Worm (Caenorhabditis elegans): Measurements from ENCODE around the gene nhr-84.

Gene nhr-84

DNA sequence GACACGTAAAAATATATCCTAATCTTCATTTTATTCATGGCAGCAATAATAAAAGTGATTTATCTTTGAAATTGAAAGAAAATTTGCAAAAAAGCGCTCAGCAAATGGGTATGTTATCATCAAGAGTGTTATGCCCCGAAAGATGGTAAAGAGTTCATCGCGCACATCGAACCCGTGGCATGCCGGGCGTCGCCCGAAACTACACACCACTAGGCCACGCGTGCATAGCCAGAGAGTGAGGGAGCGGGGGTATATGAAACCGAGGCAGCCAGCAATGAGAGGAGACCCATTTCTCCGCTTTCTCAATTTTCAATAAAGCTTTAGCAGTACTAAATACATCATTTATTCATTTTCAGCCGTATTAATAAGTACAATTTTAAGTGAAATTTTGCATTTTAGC lies 5.6 kb downstream of the nhr-84 start (continued):
- peak; percentile 22 to 85 (median 71) for TF ChIP-seq ceh-82 (tag; optimal IDR thresholded peaks at IDR 0.05)
- no peak for TF ChIP-seq ama-1 (optimal IDR thresholded peaks at IDR 0.05)
- TF ChIP-seq lin-15B (tag; optimal IDR thresholded peaks at IDR 0.05) = no peak
- peak; percentile 38 for TF ChIP-seq isw-1 (GFP tag; IDR thresholded peaks at IDR 0.05)
- TF ChIP-seq zag-1 (tag; optimal IDR thresholded peaks at IDR 0.05) = no peak
- TF ChIP-seq snu-23 (GFP tag; optimal IDR thresholded peaks at IDR 0.05) = peak; percentile 81
- peak; percentile 24 for TF ChIP-seq sox-4 (tag; optimal IDR thresholded peaks at IDR 0.05)
- TF ChIP-seq unc-86 (tag; optimal IDR thresholded peaks at IDR 0.05) = peak; percentile 52
- TF ChIP-seq nhr-71 (tag; optimal IDR thresholded peaks at IDR 0.05) = peak; percentile 76
- peak in 1 of 2 experiments; percentile 76 for TF ChIP-seq mdl-1 (tag; optimal IDR thresholded peaks at IDR 0.05)
- TF ChIP-seq dsc-1 (tag; optimal IDR thresholded peaks at IDR 0.05) = peak; percentile 71
- peak; percentile 38 to 64 (median 51) for TF ChIP-seq dpl-1 (GFP tag; optimal IDR thresholded peaks at IDR 0.05)
- TF ChIP-seq ceh-8 (GFP tag; optimal IDR thresholded peaks at IDR 0.05) = peak; percentile 57
- TF ChIP-seq Y116A8C.19 (tag; optimal IDR thresholded peaks at IDR 0.05; ENCODE audit: borderline replicate concordance) = no peak
- peak; percentile 8 for TF ChIP-seq ztf-4 (tag; optimal IDR thresholded peaks at IDR 0.05)
- peak; percentile 22 for TF ChIP-seq sup-37 (GFP tag; optimal IDR thresholded peaks at IDR 0.05)
- no peak for TF ChIP-seq nhr-11 (tag; optimal IDR thresholded peaks at IDR 0.05)
- peak; percentile 41 for TF ChIP-seq irx-1 (tag; optimal IDR thresholded peaks at IDR 0.05)
- TF ChIP-seq aly-2 (tag; optimal IDR thresholded peaks at IDR 0.05) = peak; percentile 44
- peak; percentile 52 for TF ChIP-seq egl-13 (tag; optimal IDR thresholded peaks at IDR 0.05)
- TF ChIP-seq nhr-19 (GFP tag; conservative IDR thresholded peaks at IDR 0.05) = peak; percentile 66
- TF ChIP-seq lin-39 (tag; optimal IDR thresholded peaks at IDR 0.05) = no peak
- TF ChIP-seq nhr-85 (tag) = peak; percentile 79
- peak; percentile 42; the same call in 1 of the 2 replicates for TF ChIP-seq mab-9 (GFP tag; IDR thresholded peaks at IDR 0.05)
- TF ChIP-seq lin-35 (GFP tag; optimal IDR thresholded peaks at IDR 0.05) = peak; percentile 52 to 82

DNA sequence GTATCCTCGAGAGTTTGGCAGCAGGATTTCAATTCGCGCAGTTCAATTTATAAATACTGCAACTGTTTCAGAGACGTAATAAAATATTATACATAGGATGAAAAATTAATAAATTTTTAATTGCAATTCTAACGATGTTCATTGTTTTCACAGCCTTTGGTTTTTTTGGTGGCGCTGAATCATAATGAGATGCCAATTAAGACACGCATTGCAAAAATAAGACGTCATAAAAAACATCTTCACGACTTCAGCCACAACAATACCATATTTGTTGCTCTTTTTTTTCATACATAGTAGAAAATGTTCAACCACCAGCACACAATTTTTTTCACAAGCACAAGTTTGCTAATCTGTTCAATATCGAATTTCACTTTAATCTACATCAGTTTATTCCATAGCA lies 7.1 kb downstream of the nhr-84 start, which contains the start of gene str-56:
Gene str-56 (plus strand): TSS at position 301 of the 400 bp plus-strand sequence.
- TF ChIP-seq ceh-88 (GFP tag; IDR thresholded peaks at IDR 0.05) (no peak), sox-4 (tag; optimal IDR thresholded peaks at IDR 0.05) (no peak), skn-1 (tag; optimal IDR thresholded peaks at IDR 0.05) (no peak), pag-3 (tag; optimal IDR thresholded peaks at IDR 0.05; ENCODE audit: borderline replicate concordance, insufficient read depth) (no peak), unc-62 (GFP tag; optimal IDR thresholded peaks at IDR 0.05) (no peak), nhr-77 (tag; optimal IDR thresholded peaks at IDR 0.05) (no peak), lin-39 (tag; optimal IDR thresholded peaks at IDR 0.05) (no peak), nhr-20 (tag; optimal IDR thresholded peaks at IDR 0.05) (no peak), C16A3.4 (tag; optimal IDR thresholded peaks at IDR 0.05) (no peak), efl-1 (optimal IDR thresholded peaks at IDR 0.05) (no peak), efl-1 (GFP tag; optimal IDR thresholded peaks at IDR 0.05 in 1 of 2) (no peak)

DNA sequence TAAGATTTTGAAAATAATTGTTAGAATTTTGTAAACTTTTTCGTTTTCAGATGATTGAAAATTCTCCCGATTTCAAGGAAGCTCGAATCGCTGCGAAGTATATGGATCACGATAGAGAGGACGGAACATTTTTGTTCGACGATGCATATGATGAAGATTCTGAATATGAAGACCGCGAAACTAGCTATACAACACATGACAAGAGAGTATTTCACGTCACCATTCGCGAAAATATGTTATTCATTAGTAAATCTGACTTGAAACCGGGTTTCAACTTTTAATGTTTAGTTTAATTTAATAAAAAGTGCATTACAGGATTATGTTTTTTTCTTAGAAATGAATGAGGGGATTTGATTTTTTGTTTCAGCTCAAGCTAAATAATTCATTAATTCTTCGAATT lies 9.1 kb downstream of the nhr-84 start, which contains the start of gene str-57:
Gene str-57 (plus strand): TSS at position 301 of the 400 bp plus-strand sequence.
- TF ChIP-seq fkh-8 (tag; optimal IDR thresholded peaks at IDR 0.05) = peak; percentile 28
- TF ChIP-seq ceh-88 (GFP tag; IDR thresholded peaks at IDR 0.05) = no peak

DNA sequence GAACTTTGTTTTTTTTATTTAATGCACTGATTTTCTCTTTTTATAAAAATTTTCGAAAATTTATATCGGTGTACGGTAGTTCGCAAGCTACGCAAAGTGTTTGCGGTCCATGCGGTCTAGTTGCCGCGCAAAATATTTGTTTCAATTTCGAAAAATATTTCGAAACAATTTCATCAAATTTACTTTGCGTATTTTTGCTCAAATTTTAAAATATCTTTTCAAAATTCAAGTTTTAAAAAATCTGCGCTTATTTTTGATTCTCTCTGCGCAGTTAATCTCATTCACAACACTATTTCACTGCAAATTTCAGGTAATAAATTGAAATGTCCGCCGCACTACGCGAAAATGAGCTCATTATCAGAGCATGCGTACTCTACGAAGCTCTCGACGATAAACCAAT lies 12.0 kb downstream of the nhr-84 start, which contains the start of gene fbxa-197:
Gene fbxa-197 (plus strand): TSS at position 301 of the 400 bp plus-strand sequence.
- TF ChIP-seq tbx-2 (tag; optimal IDR thresholded peaks at IDR 0.05) (no peak), sptf-1 (tag; optimal IDR thresholded peaks at IDR 0.05) (no peak), fos-1 (tag; optimal IDR thresholded peaks at IDR 0.05) (no peak), mep-1 (tag; optimal IDR thresholded peaks at IDR 0.05) (no peak), pag-3 (tag; optimal IDR thresholded peaks at IDR 0.05; ENCODE audit: borderline replicate concordance, insufficient read depth) (no peak), jun-1 (tag; optimal IDR thresholded peaks at IDR 0.05) (no peak), nhr-47 (tag; optimal IDR thresholded peaks at IDR 0.05) (no peak), ceh-63 (GFP tag; optimal IDR thresholded peaks at IDR 0.05) (no peak), dpl-1 (GFP tag; optimal IDR thresholded peaks at IDR 0.05) (no peak), nhr-84 (tag; optimal IDR thresholded peaks at IDR 0.05) (no peak), blmp-1 (tag; optimal IDR thresholded peaks at IDR 0.05) (no peak), C16A3.4 (tag; optimal IDR thresholded peaks at IDR 0.05) (no peak), rnt-1 (tag; optimal IDR thresholded peaks at IDR 0.05) (no peak), nhr-20 (tag; optimal IDR thresholded peaks at IDR 0.05) (no peak), mef-2 (tag; optimal IDR thresholded peaks at IDR 0.05) (no peak), xbp-1 (tag; optimal IDR thresholded peaks at IDR 0.05) (no peak)

Measured in whole organism, L1 larva.